Worm (Caenorhabditis elegans) whole organism, L2 larva: ENCODE measurements around the gene clh-3.

Source experiments
- C34F6.9 ChIP-seq: fragments of 150-350 bp; optimal IDR thresholded peaks from 2 replicates; lab custom pipeline; 2014; ENCODE audit warnings: missing biosample characterization, missing genetic modification characterization
- F13H6.1 ChIP-seq: sonication (generic microtip); optimal IDR thresholded peaks from 2 replicates; lab custom pipeline; 2016; ENCODE audit warnings: missing genetic modification characterization, missing compliant biosample characterization
- R02D3.7 ChIP-seq: fragments of 150-350 bp; optimal IDR thresholded peaks from 2 replicates; lab custom pipeline; 2014; ENCODE audit warnings: missing biosample characterization, missing genetic modification characterization
- Y55F3AM.14 ChIP-seq: fragments of 200-800 bp; sonication (Bioruptor generic); optimal IDR thresholded peaks from 2 replicates; lab custom pipeline; 2018; ENCODE audit warnings: mild to moderate bottlenecking, missing genetic modification characterization, missing compliant biosample characterization
- ZK546.5 ChIP-seq: sonication (generic microtip); optimal IDR thresholded peaks from 2 replicates; lab custom pipeline; 2017; ENCODE audit warnings: missing biosample characterization, missing genetic modification characterization
- alr-1 ChIP-seq: fragments of 150-350 bp; optimal IDR thresholded peaks from 2 replicates; lab custom pipeline; 2014; ENCODE audit warnings: missing biosample characterization, missing genetic modification characterization
- aly-2 ChIP-seq: fragments of 150-350 bp; optimal IDR thresholded peaks from 2 replicates; lab custom pipeline; 2014; ENCODE audit warnings: missing biosample characterization, missing genetic modification characterization
- ama-1 ChIP-seq: fragments of 150-350 bp; optimal IDR thresholded peaks from 2 replicates; lab custom pipeline; 2018; ENCODE audit warnings: inconsistent platforms
- blmp-1 ChIP-seq: sonication (generic microtip); optimal IDR thresholded peaks from 2 replicates; lab custom pipeline; 2017; ENCODE audit warnings: missing genetic modification characterization, mild to moderate bottlenecking, missing compliant biosample characterization, antibody characterized with exemption, moderate library complexity; ENCODE audit not compliant: insufficient read depth
- ceh-16 ChIP-seq: fragments of 150-350 bp; optimal IDR thresholded peaks from 2 replicates; lab custom pipeline; 2014; ENCODE audit warnings: missing biosample characterization, missing genetic modification characterization
- ceh-82 ChIP-seq: fragments of 150-350 bp; optimal IDR thresholded peaks from 2 replicates; lab custom pipeline; 2014; ENCODE audit warnings: missing biosample characterization, missing genetic modification characterization
- crh-2 ChIP-seq: sonication (generic microtip); optimal IDR thresholded peaks from 2 replicates; lab custom pipeline; 2017; ENCODE audit warnings: missing biosample characterization, missing genetic modification characterization
- dmd-4 ChIP-seq: sonication (generic microtip); optimal IDR thresholded peaks from 2 replicates; lab custom pipeline; 2017; ENCODE audit warnings: missing biosample characterization, missing genetic modification characterization
- egl-27 ChIP-seq: sonication (generic microtip); optimal IDR thresholded peaks from 3 replicates; lab custom pipeline; 2017; ENCODE audit warnings: missing biosample characterization, missing genetic modification reagents, missing genetic modification characterization
- elt-1 ChIP-seq: fragments of 150-350 bp; optimal IDR thresholded peaks from 2 replicates; lab custom pipeline; 2014; ENCODE audit warnings: missing biosample characterization, missing genetic modification characterization
- elt-3 ChIP-seq: sonication (generic microtip); optimal IDR thresholded peaks from 2 replicates; lab custom pipeline; 2017; ENCODE audit warnings: missing biosample characterization, missing genetic modification characterization
- fos-1 ChIP-seq: fragments of 150-350 bp; optimal IDR thresholded peaks from 2 replicates; lab custom pipeline; 2014; ENCODE audit warnings: missing biosample characterization, missing genetic modification characterization
- gmeb-1 ChIP-seq: fragments of 150-350 bp; optimal IDR thresholded peaks from 2 replicates; lab custom pipeline; 2014; ENCODE audit warnings: missing biosample characterization, missing genetic modification characterization
- lin-11 ChIP-seq: fragments of 150-350 bp; sonication (generic microtip); optimal IDR thresholded peaks from 2 replicates; lab custom pipeline; 2014; ENCODE audit warnings: missing biosample characterization, missing genetic modification characterization, inconsistent platforms, mixed read lengths
- lin-13 ChIP-seq: fragments of 150-350 bp; optimal IDR thresholded peaks from 2 replicates; lab custom pipeline; 2014; ENCODE audit warnings: missing biosample characterization, missing genetic modification reagents, missing genetic modification characterization
- lin-39 ChIP-seq: fragments of 150-350 bp; optimal IDR thresholded peaks from 2 replicates; lab custom pipeline; 2014; ENCODE audit warnings: missing biosample characterization, missing genetic modification reagents, missing genetic modification characterization
- lsy-2 ChIP-seq, 2 experiments: fragments of 150-350 bp in 1 of 2; sonication (generic microtip) in 1 of 2; optimal IDR thresholded peaks; 2 replicates each; lab custom pipeline; 2014 to 2017; ENCODE audit warnings: missing biosample characterization in 2 of 2, missing genetic modification characterization in 2 of 2
- mab-5 ChIP-seq: fragments of 150-350 bp; optimal IDR thresholded peaks from 2 replicates; lab custom pipeline; 2014; ENCODE audit warnings: missing biosample characterization, missing genetic modification characterization
- mbf-1 ChIP-seq: sonication (generic microtip); optimal IDR thresholded peaks from 2 replicates; lab custom pipeline; 2017; ENCODE audit warnings: missing biosample characterization, missing genetic modification characterization
- mdl-1 ChIP-seq, 2 experiments: fragments of 150-350 bp in 1 of 2; sonication (generic microtip) in 1 of 2; optimal IDR thresholded peaks; 2 replicates each; lab custom pipeline; 2017; ENCODE audit warnings: missing biosample characterization in 2 of 2, missing genetic modification characterization in 2 of 2
- nhr-12 ChIP-seq: fragments of 150-350 bp; optimal IDR thresholded peaks from 2 replicates; lab custom pipeline; 2014; ENCODE audit warnings: missing biosample characterization, missing genetic modification characterization
- nhr-129 ChIP-seq: fragments of 150-350 bp; optimal IDR thresholded peaks from 2 replicates; lab custom pipeline; 2014; ENCODE audit warnings: missing biosample characterization, missing genetic modification characterization
- nhr-21 ChIP-seq: fragments of 150-350 bp; optimal IDR thresholded peaks from 2 replicates; lab custom pipeline; 2014; ENCODE audit warnings: missing biosample characterization, missing genetic modification characterization
- nhr-23 ChIP-seq: fragments of 150-350 bp; optimal IDR thresholded peaks from 2 replicates; lab custom pipeline; 2014; ENCODE audit warnings: missing biosample characterization, missing genetic modification reagents, missing genetic modification characterization
- nhr-25 ChIP-seq: fragments of 150-350 bp; sonication (generic microtip); optimal IDR thresholded peaks from 3 replicates; lab custom pipeline; 2014; ENCODE audit warnings: missing biosample characterization, missing genetic modification characterization
- nhr-77 ChIP-seq: fragments of 150-350 bp; optimal IDR thresholded peaks from 2 replicates; lab custom pipeline; 2014; ENCODE audit warnings: missing biosample characterization, missing genetic modification characterization
- peb-1 ChIP-seq: fragments of 150-350 bp; optimal IDR thresholded peaks from 2 replicates; lab custom pipeline; 2014; ENCODE audit warnings: missing biosample characterization, missing genetic modification characterization
- sem-4 ChIP-seq: fragments of 150-350 bp; optimal IDR thresholded peaks from 2 replicates; lab custom pipeline; 2014; ENCODE audit warnings: missing biosample characterization, missing genetic modification reagents, missing genetic modification characterization
- skn-1 ChIP-seq: sonication (generic microtip); optimal IDR thresholded peaks from 2 replicates; lab custom pipeline; 2017; ENCODE audit warnings: missing biosample characterization, missing genetic modification characterization
- sma-3 ChIP-seq: sonication (generic microtip); optimal IDR thresholded peaks from 2 replicates; lab custom pipeline; 2016; ENCODE audit warnings: missing genetic modification reagents, missing genetic modification characterization, missing compliant biosample characterization
- sma-9 ChIP-seq, 2 experiments: fragments of 150-350 bp in 1 of 2; sonication (generic microtip) in 1 of 2; optimal IDR thresholded peaks; 2 replicates each; lab custom pipeline; 2014 to 2016; ENCODE audit warnings: missing genetic modification characterization in 2 of 2, mild to moderate bottlenecking in 1 of 2, missing biosample characterization in 1 of 2, missing compliant biosample characterization in 1 of 2, missing genetic modification reagents in 1 of 2, moderate library complexity in 1 of 2
- snpc-4 ChIP-seq: fragments of 150-350 bp; optimal IDR thresholded peaks from 2 replicates; lab custom pipeline; 2014; ENCODE audit warnings: missing biosample characterization, missing genetic modification characterization
- unc-39 ChIP-seq: fragments of 150-350 bp; optimal IDR thresholded peaks from 2 replicates; lab custom pipeline; 2014; ENCODE audit warnings: missing biosample characterization, missing genetic modification characterization
- unc-55 ChIP-seq: fragments of 150-350 bp; sonication (generic microtip); optimal IDR thresholded peaks from 3 replicates; lab custom pipeline; 2014; ENCODE audit warnings: missing biosample characterization, missing genetic modification reagents, missing genetic modification characterization
- unc-62 ChIP-seq: fragments of 150-350 bp; optimal IDR thresholded peaks from 2 replicates; lab custom pipeline; 2014; ENCODE audit warnings: missing biosample characterization, missing genetic modification reagents, missing genetic modification characterization
- zag-1 ChIP-seq: fragments of 150-350 bp; optimal IDR thresholded peaks from 2 replicates; lab custom pipeline; 2014; ENCODE audit warnings: missing biosample characterization, missing genetic modification characterization
- ztf-1 ChIP-seq: fragments of 200-800 bp; sonication (Bioruptor generic); conservative IDR thresholded peaks from 2 replicates; pipeline ENCODE4 v1.3.6; 2022; ENCODE audit warnings: missing genetic modification characterization, missing compliant biosample characterization
- ztf-11 ChIP-seq: sonication (generic microtip); optimal IDR thresholded peaks from 2 replicates; lab custom pipeline; 2017; ENCODE audit warnings: missing biosample characterization, missing genetic modification characterization

The clh-3 gene

ce11 chrII:7182630-7183029 is 43.1 kb downstream of the clh-3 start:
- no peak for TF ChIP-seq R02D3.7 (tag; lab: Kevin White, UChicago)
- TF ChIP-seq lsy-2 (tag; optimal IDR thresholded peaks at IDR 0.05; lab: Kevin White, UChicago): peak in 1 of 2 experiments; percentile 40
- TF ChIP-seq crh-2: peak; percentile 31
- peak; percentile 18 for TF ChIP-seq F13H6.1 (tag; lab: Kevin White, UChicago)
- peak; percentile 64 for TF ChIP-seq C34F6.9 (tag; lab: Kevin White, UChicago)
- TF ChIP-seq unc-55 (GFP tag; lab: Kevin White, UChicago): peak; percentile 50
- no peak for TF ChIP-seq sma-3 (GFP tag; lab: Kevin White, UChicago)
- no peak for TF ChIP-seq peb-1 (tag; lab: Kevin White, UChicago)
- no peak for TF ChIP-seq skn-1 (tag; lab: Kevin White, UChicago)
- no peak for TF ChIP-seq snpc-4 (tag; lab: Kevin White, UChicago)
- no peak for TF ChIP-seq ZK546.5
- TF ChIP-seq ceh-16 (tag; lab: Kevin White, UChicago): no peak
- TF ChIP-seq nhr-77 (tag; lab: Kevin White, UChicago): no peak
- TF ChIP-seq blmp-1 (tag; lab: Kevin White, UChicago): no peak
- peak; percentile 31 for TF ChIP-seq lin-11 (tag; lab: Kevin White, UChicago)
- no peak for TF ChIP-seq mdl-1 (tag; optimal IDR thresholded peaks at IDR 0.05; lab: Kevin White, UChicago)
- TF ChIP-seq sem-4 (tag; lab: Kevin White, UChicago): no peak
- no peak for TF ChIP-seq gmeb-1
- no peak for TF ChIP-seq mbf-1 (tag; lab: Kevin White, UChicago)
- TF ChIP-seq alr-1 (tag; lab: Kevin White, UChicago): no peak
- TF ChIP-seq nhr-129: peak; percentile 12
- no peak for TF ChIP-seq ceh-82
- no peak for TF ChIP-seq ztf-1
- no peak for TF ChIP-seq egl-27 (tag; lab: Kevin White, UChicago)
- no peak for TF ChIP-seq Y55F3AM.14 (GFP tag; lab: Kevin White, UChicago)
- no peak for TF ChIP-seq unc-62 (GFP tag; lab: Kevin White, UChicago)
- TF ChIP-seq dmd-4 (tag; lab: Kevin White, UChicago): no peak
- no peak for TF ChIP-seq ama-1 (lab: Kevin White, UChicago)
- TF ChIP-seq unc-39: no peak
- no peak for TF ChIP-seq mab-5 (tag; lab: Kevin White, UChicago)
- no peak for TF ChIP-seq nhr-21
- TF ChIP-seq zag-1 (tag; lab: Kevin White, UChicago): no peak
- no peak for TF ChIP-seq nhr-12
- TF ChIP-seq fos-1 (tag; lab: Kevin White, UChicago): no peak
- TF ChIP-seq nhr-25 (tag; lab: Kevin White, UChicago): no peak
- no peak for TF ChIP-seq lin-13 (GFP tag; lab: Kevin White, UChicago)
- TF ChIP-seq nhr-23 (tag; lab: Kevin White, UChicago): no peak
- TF ChIP-seq lin-39 (tag; lab: Kevin White, UChicago): no peak
- TF ChIP-seq sma-9 (GFP tag; optimal IDR thresholded peaks at IDR 0.05; lab: Kevin White, UChicago): no peak
- no peak for TF ChIP-seq sma-9 (tag; optimal IDR thresholded peaks at IDR 0.05; lab: Kevin White, UChicago)
- no peak for TF ChIP-seq elt-1 (tag; lab: Kevin White, UChicago)
- no peak for TF ChIP-seq aly-2 (tag; lab: Kevin White, UChicago)

DNA sequence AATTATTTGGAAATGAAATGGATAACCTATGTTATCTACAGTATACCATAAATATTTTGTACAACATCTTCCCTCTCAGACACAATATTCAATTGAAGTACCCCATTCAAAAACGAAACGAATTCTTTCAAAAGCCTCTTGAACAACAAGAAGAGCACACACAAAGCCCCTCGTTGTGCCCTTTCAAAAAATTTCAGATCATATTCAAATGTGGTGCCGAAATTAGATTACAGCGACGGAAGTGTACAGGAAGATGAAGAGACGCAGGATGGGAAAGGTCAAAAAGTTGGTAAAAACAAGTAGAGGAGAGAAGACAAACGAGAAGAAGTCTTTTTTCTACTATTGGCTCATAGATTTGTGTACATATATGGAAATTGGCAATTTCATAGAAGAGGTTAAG is 49.6 kb downstream of the clh-3 start:
- TF ChIP-seq C34F6.9 (tag; lab: Kevin White, UChicago) (peak; percentile 0), ztf-11 (no peak)

- TF ChIP-seq elt-1 (tag; lab: Kevin White, UChicago): no peak
- TF ChIP-seq F13H6.1 (tag; lab: Kevin White, UChicago): no peak
- TF ChIP-seq nhr-77 (tag; lab: Kevin White, UChicago): no peak
- TF ChIP-seq sma-9 (GFP tag; optimal IDR thresholded peaks at IDR 0.05; lab: Kevin White, UChicago): no peak
- TF ChIP-seq sma-9 (tag; optimal IDR thresholded peaks at IDR 0.05; lab: Kevin White, UChicago): no peak
- no peak for TF ChIP-seq unc-39
- no peak for TF ChIP-seq zag-1 (tag; lab: Kevin White, UChicago)
- no peak for TF ChIP-seq elt-3
- no peak for TF ChIP-seq mbf-1 (tag; lab: Kevin White, UChicago)
- TF ChIP-seq C34F6.9 (tag; lab: Kevin White, UChicago): no peak
- no peak for TF ChIP-seq Y55F3AM.14 (GFP tag; lab: Kevin White, UChicago)
- TF ChIP-seq, all 48 proteins: peak for 0
These were observed 50.9 kb downstream of the clh-3 start, which contains the start of gene glc-4 for ce11 chrII:7174843-7175242. glc-4 (minus strand) TSS chrII:7174943.
